Fruit fly (Drosophila melanogaster) whole organism, embryonic: Measurements from ENCODE around the gene CG11560.

Source experiments
- Adf1 ChIP-seq: fragments of 200-800 bp; sonication (Bioruptor generic); IDR thresholded peaks from 2 replicates; pipeline ENCODE4 v1.3.6; 2022; ENCODE audit warnings: missing biosample characterization, missing genetic modification characterization
- CG12236 ChIP-seq: fragments of 200-800 bp; sonication (Bioruptor generic); optimal IDR thresholded peaks from 2 replicates; lab custom pipeline; 2016; ENCODE audit warnings: missing biosample characterization, missing genetic modification characterization
- CG13123 ChIP-seq: fragments of 200-800 bp; sonication (Bioruptor generic); optimal IDR thresholded peaks from 2 replicates; lab custom pipeline; 2016; ENCODE audit warnings: missing biosample characterization, missing genetic modification characterization
- CG13424 ChIP-seq: fragments of 200-800 bp; sonication (Bioruptor generic); optimal IDR thresholded peaks from 2 replicates; lab custom pipeline; 2019; ENCODE audit warnings: missing biosample characterization, mild to moderate bottlenecking, missing genetic modification characterization, moderate library complexity
- CG14441 ChIP-seq: fragments of 200-800 bp; sonication (Bioruptor generic); IDR thresholded peaks from 2 replicates; pipeline ENCODE4 v1.3.6; 2022; ENCODE audit warnings: missing biosample characterization, missing genetic modification characterization
- CG1529 ChIP-seq: fragments of 200-800 bp; sonication (Bioruptor generic); optimal IDR thresholded peaks from 3 replicates; lab custom pipeline; 2018; ENCODE audit warnings: missing biosample characterization, missing genetic modification characterization
- CG1647 ChIP-seq: fragments of 200-800 bp; sonication (Bioruptor generic); optimal IDR thresholded peaks from 3 replicates; lab custom pipeline; 2016; ENCODE audit warnings: missing biosample characterization, missing genetic modification characterization
- CG17328 ChIP-seq: fragments of 200-800 bp; sonication (Bioruptor generic); IDR thresholded peaks from 2 replicates; pipeline ENCODE4 v1.3.6; 2022; ENCODE audit warnings: missing biosample characterization, missing genetic modification characterization
- CG17568 ChIP-seq: fragments of 200-800 bp; sonication (Bioruptor generic); optimal IDR thresholded peaks from 2 replicates; lab custom pipeline; 2018; ENCODE audit warnings: missing biosample characterization, mild to moderate bottlenecking, missing genetic modification characterization, moderate library complexity
- CG2120 ChIP-seq: fragments of 200-800 bp; sonication (Bioruptor generic); optimal IDR thresholded peaks from 3 replicates; lab custom pipeline; 2016; ENCODE audit warnings: missing biosample characterization, missing genetic modification characterization
- CG32772 ChIP-seq: fragments of 200-800 bp; sonication (Bioruptor generic); IDR thresholded peaks from 2 replicates; pipeline ENCODE4 v1.3.6; 2022; ENCODE audit warnings: missing biosample characterization, missing genetic modification characterization
- CG3847 ChIP-seq: fragments of 200-800 bp; sonication (Bioruptor generic); IDR thresholded peaks from 2 replicates; pipeline ENCODE4 v1.3.6; 2022; ENCODE audit warnings: missing biosample characterization, missing genetic modification characterization
- CG43689 ChIP-seq: fragments of 200-800 bp; sonication (Bioruptor generic); IDR thresholded peaks from 2 replicates; pipeline ENCODE4 v1.3.6; 2022; ENCODE audit warnings: missing biosample characterization, missing genetic modification characterization
- CG5953 ChIP-seq: fragments of 200-800 bp; sonication (Bioruptor generic); IDR thresholded peaks from 2 replicates; pipeline ENCODE4 v1.3.6; 2022; ENCODE audit warnings: missing biosample characterization, missing genetic modification characterization
- CG8290 ChIP-seq, 3 experiments: fragments of 200-800 bp; sonication (Bioruptor generic); optimal IDR thresholded peaks; 2 replicates each; lab custom pipeline; 2016 to 2019; ENCODE audit warnings: missing biosample characterization in 3 of 3, missing genetic modification characterization in 3 of 3, mild to moderate bottlenecking in 2 of 3, moderate library complexity in 1 of 3
- CkIIα-i1 ChIP-seq: fragments of 200-800 bp; sonication (Bioruptor generic); IDR thresholded peaks from 2 replicates; pipeline ENCODE4 v1.3.6; 2022; ENCODE audit warnings: missing biosample characterization, missing genetic modification characterization
- D19B ChIP-seq: fragments of 200-800 bp; sonication (Bioruptor generic); optimal IDR thresholded peaks from 2 replicates; lab custom pipeline; 2017; ENCODE audit warnings: missing biosample characterization, mild to moderate bottlenecking, missing genetic modification characterization
- Dip3 ChIP-seq: fragments of 200-800 bp; sonication (Bioruptor generic); optimal IDR thresholded peaks from 3 replicates; lab custom pipeline; 2016; ENCODE audit warnings: missing biosample characterization, missing genetic modification characterization
- E2f1 ChIP-seq: fragments of 200-800 bp; sonication (Bioruptor generic); IDR thresholded peaks from 2 replicates; pipeline ENCODE4 v1.3.6; 2022; ENCODE audit warnings: missing biosample characterization, missing genetic modification characterization
- ERR ChIP-seq: fragments of 200-800 bp; sonication (Bioruptor generic); optimal IDR thresholded peaks from 2 replicates; lab custom pipeline; 2016; ENCODE audit warnings: missing biosample characterization, missing genetic modification characterization
- Ets97D ChIP-seq: fragments of 200-800 bp; sonication (Bioruptor generic); optimal IDR thresholded peaks from 3 replicates; lab custom pipeline; 2016; ENCODE audit warnings: missing biosample characterization, missing genetic modification characterization
- Fer3 ChIP-seq: fragments of 200-800 bp; sonication (Bioruptor generic); optimal IDR thresholded peaks from 2 replicates; lab custom pipeline; 2018; ENCODE audit warnings: missing biosample characterization, mild to moderate bottlenecking, missing genetic modification characterization, moderate library complexity
- HLHmδ ChIP-seq: fragments of 200-800 bp; sonication (Bioruptor generic); optimal IDR thresholded peaks from 2 replicates; lab custom pipeline; 2018; ENCODE audit warnings: missing biosample characterization, mild to moderate bottlenecking, missing genetic modification characterization, moderate library complexity
- Hey ChIP-seq: fragments of 200-800 bp; sonication (Bioruptor generic); optimal IDR thresholded peaks from 3 replicates; lab custom pipeline; 2018; ENCODE audit warnings: missing biosample characterization, mild to moderate bottlenecking, missing genetic modification characterization
- Hmx ChIP-seq: fragments of 200-800 bp; sonication (Bioruptor generic); optimal IDR thresholded peaks from 2 replicates; lab custom pipeline; 2016; ENCODE audit warnings: missing biosample characterization, missing genetic modification characterization
- MBD-R2 ChIP-seq: fragments of 200-800 bp; sonication (Bioruptor generic); IDR thresholded peaks from 2 replicates; pipeline ENCODE4 v1.3.6; 2022; ENCODE audit warnings: missing biosample characterization, missing genetic modification characterization
- Sox100B ChIP-seq: fragments of 200-800 bp; sonication (Bioruptor generic); optimal IDR thresholded peaks from 3 replicates; lab custom pipeline; 2018; ENCODE audit warnings: missing biosample characterization, mild to moderate bottlenecking, missing genetic modification characterization
- TFAM ChIP-seq: fragments of 200-800 bp; sonication (Bioruptor generic); optimal IDR thresholded peaks from 2 replicates; lab custom pipeline; 2017; ENCODE audit warnings: missing biosample characterization, missing genetic modification characterization, inconsistent platforms
- ab ChIP-seq: fragments of 200-800 bp; sonication (Bioruptor generic); optimal IDR thresholded peaks from 2 replicates; lab custom pipeline; 2016; ENCODE audit warnings: missing biosample characterization, missing genetic modification characterization
- al ChIP-seq: fragments of 200-800 bp; sonication (Bioruptor generic); IDR thresholded peaks from 2 replicates; pipeline ENCODE4 v1.3.6; 2022; ENCODE audit warnings: missing biosample characterization, missing genetic modification characterization
- bab2 ChIP-seq: fragments of 200-800 bp; sonication (Bioruptor generic); optimal IDR thresholded peaks from 2 replicates; lab custom pipeline; 2016; ENCODE audit warnings: missing biosample characterization, missing genetic modification characterization
- bowl ChIP-seq: fragments of 200-800 bp; sonication (Bioruptor generic); IDR thresholded peaks from 2 replicates; pipeline ENCODE4 v1.3.6; 2022; ENCODE audit warnings: missing biosample characterization, missing genetic modification characterization
- bsh ChIP-seq, 2 experiments: fragments of 200-800 bp; sonication (Bioruptor generic); optimal IDR thresholded peaks; 2 replicates each; lab custom pipeline; 2017 to 2018; ENCODE audit warnings: mild to moderate bottlenecking in 2 of 2, missing biosample characterization in 2 of 2, missing genetic modification characterization in 2 of 2, moderate library complexity in 1 of 2
- chinmo ChIP-seq: fragments of 200-800 bp; sonication (Bioruptor generic); IDR thresholded peaks from 4 replicates; pipeline ENCODE4 v1.3.6; 2022; ENCODE audit warnings: missing biosample characterization, missing genetic modification characterization; ENCODE audit not compliant: partially characterized antibody
- croc ChIP-seq: fragments of 200-800 bp; sonication (Bioruptor generic); conservative IDR thresholded peaks from 3 replicates; pipeline ENCODE4 v1.3.6; 2022; ENCODE audit warnings: missing biosample characterization, missing genetic modification characterization
- ems ChIP-seq: fragments of 200-800 bp; sonication (Bioruptor generic); optimal IDR thresholded peaks from 3 replicates; lab custom pipeline; 2016; ENCODE audit warnings: missing biosample characterization, missing genetic modification characterization
- gcm2 ChIP-seq: fragments of 200-800 bp; sonication (Bioruptor generic); optimal IDR thresholded peaks from 2 replicates; lab custom pipeline; 2016; ENCODE audit warnings: missing biosample characterization, missing genetic modification characterization
- gsb ChIP-seq: fragments of 200-800 bp; sonication (Bioruptor generic); IDR thresholded peaks from 2 replicates; pipeline ENCODE4 v1.3.6; 2022; ENCODE audit warnings: missing biosample characterization, missing genetic modification characterization
- insv ChIP-seq, 2 experiments: fragments of 200-800 bp; sonication (Bioruptor generic); optimal IDR thresholded peaks; 3 replicates each; lab custom pipeline; 2016 to 2018; ENCODE audit warnings: missing biosample characterization in 2 of 2, missing genetic modification characterization in 2 of 2
- kah ChIP-seq: fragments of 200-800 bp; sonication (Bioruptor generic); optimal IDR thresholded peaks from 2 replicates; lab custom pipeline; 2018; ENCODE audit warnings: missing biosample characterization, mild to moderate bottlenecking, missing genetic modification characterization
- pfk ChIP-seq: fragments of 200-800 bp; sonication (Bioruptor generic); optimal IDR thresholded peaks from 2 replicates; lab custom pipeline; 2018; ENCODE audit warnings: missing biosample characterization, mild to moderate bottlenecking, missing genetic modification characterization, moderate library complexity
- ro ChIP-seq: fragments of 200-800 bp; sonication (Bioruptor generic); IDR thresholded peaks from 2 replicates; pipeline ENCODE4 v1.3.6; 2022; ENCODE audit warnings: missing biosample characterization, missing genetic modification characterization
- sima ChIP-seq: fragments of 200-800 bp; sonication (Bioruptor generic); optimal IDR thresholded peaks from 2 replicates; lab custom pipeline; 2016; ENCODE audit warnings: missing biosample characterization, missing genetic modification characterization
- sisA ChIP-seq: fragments of 200-800 bp; sonication (Bioruptor generic); IDR thresholded peaks from 2 replicates; pipeline ENCODE4 v1.3.6; 2022; ENCODE audit warnings: missing biosample characterization, missing genetic modification characterization
- sna ChIP-seq: fragments of 200-800 bp; sonication (Bioruptor generic); IDR thresholded peaks from 2 replicates; pipeline ENCODE4 v1.3.6; 2022; ENCODE audit warnings: missing biosample characterization, missing genetic modification characterization; ENCODE audit not compliant: partially characterized antibody
- sqz ChIP-seq: fragments of 200-800 bp; sonication (Bioruptor generic); optimal IDR thresholded peaks from 3 replicates; lab custom pipeline; 2018; ENCODE audit warnings: missing biosample characterization, mild to moderate bottlenecking, missing genetic modification characterization
- tup ChIP-seq: fragments of 200-800 bp; sonication (Bioruptor generic); optimal IDR thresholded peaks from 2 replicates; lab custom pipeline; 2016; ENCODE audit warnings: missing biosample characterization, mild to moderate bottlenecking, missing genetic modification characterization, moderate library complexity
- unpg ChIP-seq: fragments of 200-800 bp; sonication (Bioruptor generic); optimal IDR thresholded peaks from 3 replicates; lab custom pipeline; 2018; ENCODE audit warnings: missing biosample characterization, mild to moderate bottlenecking, missing genetic modification characterization, moderate library complexity

Gene CG11560

DNA sequence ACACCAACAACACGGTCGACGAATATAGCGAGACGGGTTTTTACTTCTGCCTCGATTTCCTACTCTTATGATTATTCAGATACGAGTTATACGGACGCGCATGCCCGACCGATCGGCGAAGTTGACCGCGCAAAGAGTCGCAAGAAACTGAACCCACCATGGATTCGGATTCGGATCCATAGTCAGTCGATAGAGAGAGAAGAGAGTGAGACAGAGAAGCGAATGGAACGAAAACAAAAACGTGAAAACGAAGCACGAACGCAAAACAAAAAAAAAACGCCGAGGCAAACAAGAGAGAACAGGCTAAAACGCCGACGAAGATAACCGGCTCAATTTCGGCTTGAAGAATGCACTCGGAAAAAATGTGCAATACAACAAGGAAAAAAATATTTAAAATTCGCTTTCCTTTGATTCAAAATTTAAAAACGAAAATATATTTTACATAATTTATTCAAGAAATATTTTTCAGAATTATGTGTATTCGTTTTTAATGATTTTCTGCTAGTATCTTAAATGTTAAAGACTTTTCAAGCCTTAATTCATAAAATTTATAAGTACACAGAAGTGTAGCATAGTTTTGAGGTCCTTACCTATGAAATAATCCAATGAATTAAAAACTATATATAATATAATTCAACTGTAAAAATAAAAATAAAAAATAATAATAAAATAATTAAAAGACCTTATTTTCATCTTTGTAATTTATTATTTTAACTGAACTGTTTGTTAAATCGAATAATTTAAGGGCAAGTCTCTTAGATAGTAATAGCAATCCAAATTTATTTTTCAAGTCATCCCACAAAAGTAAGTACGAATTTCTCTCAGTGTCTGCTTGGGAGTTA lies 37.9 kb upstream of the CG11560 start, which contains the start of gene Sema5c (continued):
- TF ChIP-seq gsb (GFP tag; lab: Robert Waterston, UW) (0 out of 2 replicates have a peak, but pooled peaks have one; percentile 36), CG3847 (GFP tag; lab: Robert Waterston, UW) (no peak), unpg (GFP tag; lab: Kevin White, UChicago) (peak; percentile 41), CG1647 (GFP tag; lab: Kevin White, UChicago) (peak; percentile 31), sima (no peak), insv (GFP tag; optimal IDR thresholded peaks at IDR 0.05; lab: Kevin White, UChicago) (no peak), ro (no peak), kah (peak; percentile 6), al (GFP tag; lab: Robert Waterston, UW) (peak; percentile 53), CG13123 (GFP tag; lab: Kevin White, UChicago) (peak; percentile 46), Adf1 (peak; percentile 20; the same call in 1 of the 2 replicates), CG17568 (GFP tag; lab: Kevin White, UChicago) (peak; percentile 3), CG43689 (GFP tag; lab: Robert Waterston, UW) (no peak), CG8290 (GFP tag; optimal IDR thresholded peaks at IDR 0.05; lab: Kevin White, UChicago) (peak; percentile 11), CG8290 (tag; optimal IDR thresholded peaks at IDR 0.05; lab: Kevin White, UChicago) (peak in 1 of 2 experiments; percentile 64), CG12236 (GFP tag; lab: Kevin White, UChicago) (no peak), CG32772 (GFP tag; lab: Robert Waterston, UW) (peak; percentile 51), sisA (peak; percentile 52), CG13424 (tag; lab: Kevin White, UChicago) (peak; percentile 74), sna (no peak), Hey (peak; percentile 2), Dip3 (GFP tag; lab: Kevin White, UChicago) (no peak), croc (GFP tag; lab: Robert Waterston, UW) (peak; percentile 51; the same call in 2 of the 3 replicates), ems (GFP tag; lab: Kevin White, UChicago) (no peak), CG14441 (GFP tag; lab: Robert Waterston, UW) (peak; percentile 56), bab2 (GFP tag; lab: Kevin White, UChicago) (peak; percentile 39), CG1529 (peak; percentile 23), CG2120 (GFP tag; lab: Kevin White, UChicago) (peak; percentile 47), E2f1 (peak; percentile 52; the same call in 1 of the 2 replicates), gcm2 (GFP tag; lab: Kevin White, UChicago) (no peak), ERR (peak; percentile 0), ab (GFP tag; lab: Kevin White, UChicago) (no peak), CG5953 (0 out of 2 replicates have a peak, but pooled peaks have one; percentile 44), CkIIα-i1 (GFP tag; lab: Robert Waterston, UW) (no peak), sqz (GFP tag; lab: Kevin White, UChicago) (peak; percentile 63), MBD-R2 (GFP tag; lab: Robert Waterston, UW) (peak; percentile 29; the same call in 1 of the 2 replicates), pfk (GFP tag; lab: Kevin White, UChicago) (peak; percentile 63), Ets97D (GFP tag; lab: Kevin White, UChicago) (no peak), D19B (GFP tag; lab: Kevin White, UChicago) (peak; percentile 27), HLHmδ (peak; percentile 55), Hmx (GFP tag; lab: Kevin White, UChicago) (no peak), CG17328 (GFP tag; lab: Robert Waterston, UW) (no peak), chinmo (GFP tag; lab: Robert Waterston, UW) (peak; percentile 84; the same call in 1 of the 4 replicates), bowl (GFP tag; lab: Robert Waterston, UW) (no peak), tup (GFP tag; lab: Kevin White, UChicago) (no peak), TFAM (GFP tag; lab: Kevin White, UChicago) (no peak), Sox100B (GFP tag; lab: Kevin White, UChicago) (peak; percentile 88), bsh (GFP tag; optimal IDR thresholded peaks at IDR 0.05; lab: Kevin White, UChicago) (peak; percentile 35 to 62), Fer3 (tag; lab: Kevin White, UChicago) (peak; percentile 22)
